Fruit fly (Drosophila melanogaster) whole organism: ENCODE data around the gene CG31524.
A peak's percentile ranks its signal among the peaks of the same experiment; 100 is the strongest.

ENCODE experiments used
- CG8478 ChIP-seq: fragments of >200 bp; optimal IDR thresholded peaks from 2 replicates; lab custom pipeline; 2018; ENCODE audit warnings: inconsistent platforms
- Dll ChIP-seq: fragments of >200 bp; optimal IDR thresholded peaks from 2 replicates; lab custom pipeline; 2017
- EcR ChIP-seq, 2 experiments: fragments of >200 bp; optimal IDR thresholded peaks; 2 replicates each; lab custom pipeline; 2017; ENCODE audit warnings: missing biosample characterization in 2 of 2, missing genetic modification characterization in 2 of 2, missing genetic modification reagents in 2 of 2
- pan ChIP-seq: fragments of >200 bp; optimal IDR thresholded peaks from 2 replicates; lab custom pipeline; 2017
- psq ChIP-seq: fragments of >200 bp; optimal IDR thresholded peaks from 2 replicates; lab custom pipeline; 2017
- usp ChIP-seq: fragments of >200 bp; optimal IDR thresholded peaks from 2 replicates; lab custom pipeline; 2017; ENCODE audit warnings: missing biosample characterization, missing genetic modification characterization, mixed read lengths

dm6 chr3R:30475910-30476309 is 38.2 kb downstream of the CG31524 start:
- TF ChIP-seq usp (GFP tag; lab: Kevin White, UChicago) (no peak), psq (lab: Kevin White, UChicago) (no peak), CG8478 (lab: Kevin White, UChicago) (no peak), EcR (GFP tag; optimal IDR thresholded peaks at IDR 0.05; lab: Kevin White, UChicago) (no peak), Dll (lab: Kevin White, UChicago) (no peak), pan (lab: Kevin White, UChicago) (peak; percentile 19)
